Worm (Caenorhabditis elegans) whole organism, midembryonic: ENCODE data around the gene dmd-3.

Experiments
- T22C8.4 ChIP-seq: fragments of 200-800 bp; sonication (Bioruptor generic); IDR thresholded peaks from 2 replicates; pipeline ENCODE4 v1.3.6; 2022; ENCODE audit warnings: missing genetic modification characterization, missing compliant biosample characterization
- cog-1 ChIP-seq: sonication (generic microtip); optimal IDR thresholded peaks from 2 replicates; lab custom pipeline; 2016; ENCODE audit warnings: missing genetic modification characterization, missing compliant biosample characterization
- flt-1 ChIP-seq: fragments of 200-800 bp; sonication (Bioruptor generic); IDR thresholded peaks from 2 replicates; pipeline ENCODE4 v1.3.6; 2022; ENCODE audit warnings: missing genetic modification characterization, missing compliant biosample characterization
- klf-2 ChIP-seq: fragments of 200-800 bp; sonication (Bioruptor generic); conservative IDR thresholded peaks from 2 replicates; pipeline ENCODE4 v1.3.6; 2022; ENCODE audit warnings: missing genetic modification reagents, missing genetic modification characterization, missing compliant biosample characterization
- med-1 ChIP-seq: sonication (generic microtip); optimal IDR thresholded peaks from 2 replicates; lab custom pipeline; 2017; ENCODE audit warnings: missing genetic modification characterization, mild to moderate bottlenecking, missing compliant biosample characterization, antibody characterized with exemption, missing genetic modification reagents; ENCODE audit not compliant: insufficient read depth
- tab-1 ChIP-seq: fragments of 200-800 bp; sonication (Bioruptor generic); IDR thresholded peaks from 2 replicates; pipeline ENCODE4 v1.3.6; 2022; ENCODE audit warnings: missing genetic modification characterization, missing compliant biosample characterization
- ztf-29 ChIP-seq: fragments of 200-800 bp; sonication (Bioruptor generic); IDR thresholded peaks from 2 replicates; pipeline ENCODE4 v1.3.6; 2022; ENCODE audit warnings: missing genetic modification reagents, missing genetic modification characterization, missing compliant biosample characterization

DNA sequence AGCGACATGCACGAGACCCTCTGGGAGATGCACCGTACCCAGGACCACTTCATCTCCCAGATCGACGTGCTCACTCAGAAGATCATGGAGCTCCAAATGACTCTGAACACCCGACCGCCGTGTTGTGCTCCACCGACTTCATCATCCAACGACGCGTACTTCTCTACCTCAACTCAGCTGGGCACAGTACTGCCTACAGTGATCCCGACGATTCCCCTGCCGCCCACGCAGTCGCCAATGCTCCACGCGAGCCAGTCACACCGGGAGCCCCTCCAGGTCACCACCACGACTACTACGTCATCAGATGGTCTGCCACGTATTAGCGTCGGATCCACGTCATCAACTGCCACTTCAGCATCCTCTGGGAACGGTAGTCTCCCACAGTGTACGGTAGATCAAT is 49.6 kb downstream of the dmd-3 start:
- TF ChIP-seq med-1, result no peak
- no peak for TF ChIP-seq klf-2 (GFP tag; lab: Robert Waterston, UW)
- no peak for TF ChIP-seq tab-1
- no peak for TF ChIP-seq flt-1 (GFP tag; lab: Robert Waterston, UW)
- TF ChIP-seq cog-1 (tag; lab: Kevin White, UChicago), result no peak
- TF ChIP-seq T22C8.4 (GFP tag; lab: Robert Waterston, UW), result no peak
- no peak for TF ChIP-seq ztf-29
